Worm (Caenorhabditis elegans): ENCODE measurements around the gene txt-18.

DNA sequence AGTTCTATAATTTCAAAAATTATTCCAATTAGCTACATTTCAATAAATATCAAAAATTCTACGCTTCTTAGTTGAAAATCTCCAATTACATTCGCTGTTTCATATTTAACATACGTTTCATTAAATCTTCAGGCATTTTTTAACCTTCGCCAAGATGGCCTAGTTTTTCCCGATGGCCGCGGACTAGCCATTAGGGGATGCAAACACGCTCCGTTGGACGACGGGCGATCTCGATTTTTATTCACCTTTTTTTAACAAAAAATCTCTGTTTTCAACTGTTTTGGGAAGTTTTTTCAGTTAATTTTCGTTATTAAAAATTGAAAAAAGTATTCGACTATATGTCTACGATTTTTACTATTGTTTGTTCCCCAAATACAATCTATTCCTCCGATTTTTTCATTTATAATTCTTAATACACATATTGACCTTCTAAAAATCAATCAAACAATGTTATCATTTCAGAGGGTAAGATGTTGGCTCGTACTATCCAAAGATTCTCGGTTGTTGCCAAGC, 39.4 kb downstream of the txt-18 start, which contains the start of gene F58F12.1:
- TF ChIP-seq him-1 (tag; optimal IDR thresholded peaks at IDR 0.05) (peak; percentile 30), W03F9.2 (tag; optimal IDR thresholded peaks at IDR 0.05) (peak; percentile 83)

Measured in whole organism, L4/young adult.